Fruit fly (Drosophila melanogaster): ENCODE data around the gene IFT43.

DNA sequence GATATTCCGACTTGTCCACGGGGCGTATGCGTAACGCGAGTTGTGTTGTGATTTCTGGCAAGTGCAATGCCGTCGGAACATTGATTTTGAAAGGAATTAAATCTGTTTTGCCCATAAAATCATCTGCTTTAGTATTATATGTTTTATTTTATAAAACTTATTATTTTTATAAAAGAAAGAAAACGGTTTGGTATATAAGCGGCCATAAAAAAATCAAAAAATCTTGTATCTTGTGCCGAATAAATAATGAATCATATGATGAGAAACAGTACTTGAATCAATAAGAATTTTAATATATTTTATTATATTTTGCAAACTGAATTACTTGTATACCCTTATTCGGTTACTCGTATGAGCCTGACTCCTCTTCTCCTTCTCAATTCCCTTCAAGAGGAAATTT lies 37.9 kb downstream of the IFT43 start, which contains the start of gene pdm2:
- no peak for TF ChIP-seq CG8478 (optimal IDR thresholded peaks at IDR 0.05)
- TF ChIP-seq CTCF (optimal IDR thresholded peaks at IDR 0.05) = no peak

Data from S2 (cell line).